Worm (Caenorhabditis elegans) whole organism, L4/young adult: Measurements from ENCODE around the gene ZC449.4.

ENCODE experiments used
- dao-5 ChIP-seq: sonication (generic microtip); optimal IDR thresholded peaks from 2 replicates; lab custom pipeline; 2016; ENCODE audit warnings: missing genotype, missing genetic modification characterization, moderate library complexity, missing compliant biosample characterization
- him-1 ChIP-seq: sonication (generic microtip); optimal IDR thresholded peaks from 2 replicates; lab custom pipeline; 2016; ENCODE audit warnings: missing genotype, missing genetic modification reagents, missing genetic modification characterization, missing compliant biosample characterization

DNA sequence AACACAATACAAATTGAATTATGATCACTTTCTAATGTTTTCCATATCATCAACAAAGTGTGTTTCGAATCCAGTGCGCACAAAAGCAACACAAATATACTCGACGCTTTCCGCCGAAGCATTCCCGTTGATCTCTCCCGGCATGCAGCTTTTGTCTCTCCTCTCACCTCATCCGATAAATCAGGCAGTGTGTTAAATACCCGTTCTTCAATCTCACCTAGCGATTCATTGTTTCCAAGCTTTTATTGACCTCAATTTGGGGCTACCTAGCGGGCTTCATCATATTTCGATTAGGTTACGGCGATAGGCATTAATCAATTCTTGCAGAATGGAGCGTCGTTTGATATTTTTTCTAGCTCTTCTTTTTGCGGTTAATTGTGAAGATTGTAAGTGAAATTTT, 9.5 kb downstream of the ZC449.4 start, which contains the start of gene ZC449.1:
- TF ChIP-seq him-1 (no peak), dao-5 (tag; lab: Kevin White, UChicago) (no peak)
